Worm (Caenorhabditis elegans) whole organism, L4 larva: ENCODE results near the gene C27H6.8.

ENCODE experiments used
- D1046.2 ChIP-seq: fragments of 200-800 bp; sonication (Bioruptor generic); IDR thresholded peaks from 2 replicates; pipeline ENCODE4 v1.3.6; 2022; ENCODE audit warnings: missing genetic modification characterization, missing compliant biosample characterization
- F26F4.8 ChIP-seq: fragments of 200-800 bp; sonication (Bioruptor generic); conservative IDR thresholded peaks from 2 replicates; pipeline ENCODE4 v1.3.6; 2022; ENCODE audit warnings: missing genetic modification characterization, missing compliant biosample characterization
- F44E2.7 ChIP-seq: fragments of 200-800 bp; sonication (Bioruptor generic); IDR thresholded peaks from 2 replicates; pipeline ENCODE4 v2.1.2; 2022; ENCODE audit warnings: missing genetic modification characterization, missing compliant biosample characterization
- R02D3.7 ChIP-seq: fragments of 150-350 bp; sonication (generic microtip); optimal IDR thresholded peaks from 3 replicates; lab custom pipeline; 2014; ENCODE audit warnings: missing biosample characterization, missing genetic modification characterization
- T26A8.4 ChIP-seq: fragments of 200-800 bp; sonication (Bioruptor generic); IDR thresholded peaks from 2 replicates; pipeline ENCODE4 v1.3.6; 2022; ENCODE audit warnings: missing genetic modification characterization, missing compliant biosample characterization
- Y75B8A.6 ChIP-seq: fragments of 200-800 bp; sonication (Bioruptor generic); IDR thresholded peaks from 2 replicates; pipeline ENCODE4 v1.3.6; 2022; ENCODE audit warnings: missing genetic modification reagents, missing genetic modification characterization, missing compliant biosample characterization
- arid-1 ChIP-seq: fragments of 200-800 bp; sonication (Bioruptor generic); conservative IDR thresholded peaks from 2 replicates; pipeline ENCODE4 v1.3.6; 2022; ENCODE audit warnings: missing genetic modification reagents, missing genetic modification characterization, missing compliant biosample characterization
- attf-4 ChIP-seq: sonication (generic microtip); optimal IDR thresholded peaks from 3 replicates; lab custom pipeline; 2017; ENCODE audit warnings: missing biosample characterization, missing genetic modification characterization
- ceh-28 ChIP-seq: fragments of 150-350 bp; optimal IDR thresholded peaks from 2 replicates; lab custom pipeline; 2014; ENCODE audit warnings: missing biosample characterization, missing genetic modification reagents, missing genetic modification characterization
- ceh-44 ChIP-seq: fragments of 200-800 bp; sonication (Bioruptor generic); IDR thresholded peaks from 2 replicates; pipeline ENCODE4 v1.3.6; 2022; ENCODE audit warnings: missing genetic modification reagents, missing genetic modification characterization, missing compliant biosample characterization
- ceh-62 ChIP-seq: sonication (generic microtip); optimal IDR thresholded peaks from 2 replicates; lab custom pipeline; 2017; ENCODE audit warnings: missing biosample characterization, missing genetic modification characterization
- ceh-82 ChIP-seq: sonication (generic microtip); optimal IDR thresholded peaks from 2 replicates; lab custom pipeline; 2017; ENCODE audit warnings: missing biosample characterization, missing genetic modification characterization
- daf-8 ChIP-seq: fragments of 200-800 bp; sonication (Bioruptor generic); IDR thresholded peaks from 2 replicates; pipeline ENCODE4 v1.3.6; 2022; ENCODE audit warnings: missing genetic modification characterization, missing compliant biosample characterization
- dmd-6 ChIP-seq: fragments of 200-800 bp; sonication (Bioruptor generic); IDR thresholded peaks from 2 replicates; pipeline ENCODE4 v1.3.6; 2022; ENCODE audit warnings: missing genetic modification reagents, missing genetic modification characterization, missing compliant biosample characterization
- egl-27 ChIP-seq: sonication (generic microtip); optimal IDR thresholded peaks from 3 replicates; lab custom pipeline; 2017; ENCODE audit warnings: missing biosample characterization, missing genetic modification reagents, missing genetic modification characterization
- egl-43 ChIP-seq: fragments of 200-800 bp; sonication (Bioruptor generic); IDR thresholded peaks from 2 replicates; pipeline ENCODE4 v1.3.6; 2022; ENCODE audit warnings: missing genetic modification reagents, missing genetic modification characterization, missing compliant biosample characterization
- fos-1 ChIP-seq: fragments of 150-350 bp; optimal IDR thresholded peaks from 2 replicates; lab custom pipeline; 2014; ENCODE audit warnings: missing biosample characterization, missing genetic modification characterization
- gei-8 ChIP-seq: fragments of 200-800 bp; sonication (Bioruptor generic); optimal IDR thresholded peaks from 2 replicates; lab custom pipeline; 2018; ENCODE audit warnings: mild to moderate bottlenecking, missing genetic modification characterization, missing compliant biosample characterization
- hif-1 ChIP-seq, 2 experiments: sonication (generic microtip); optimal IDR thresholded peaks; 2 replicates each; lab custom pipeline; 2016 to 2017; ENCODE audit warnings: missing compliant biosample characterization in 2 of 2, missing genetic modification characterization in 2 of 2, missing genetic modification reagents in 2 of 2, missing genotype in 2 of 2, mild to moderate bottlenecking in 1 of 2
- hlh-11 ChIP-seq: fragments of 200-800 bp; sonication (Bioruptor generic); optimal IDR thresholded peaks from 2 replicates; lab custom pipeline; 2018; ENCODE audit warnings: mild to moderate bottlenecking, missing genetic modification characterization, missing compliant biosample characterization
- hmg-1.1 ChIP-seq: fragments of 200-800 bp; sonication (Bioruptor generic); IDR thresholded peaks from 2 replicates; pipeline ENCODE4 v1.3.6; 2022; ENCODE audit warnings: missing genetic modification reagents, missing genetic modification characterization, missing compliant biosample characterization
- jun-1 ChIP-seq: fragments of 150-350 bp; optimal IDR thresholded peaks from 2 replicates; lab custom pipeline; 2014; ENCODE audit warnings: missing biosample characterization, missing genetic modification reagents, missing genetic modification characterization
- lim-7 ChIP-seq: fragments of 200-800 bp; sonication (Bioruptor generic); IDR thresholded peaks from 2 replicates; pipeline ENCODE4 v1.3.6; 2022; ENCODE audit warnings: missing genetic modification characterization, missing compliant biosample characterization
- lin-29 ChIP-seq: fragments of 200-800 bp; sonication (Bioruptor generic); IDR thresholded peaks from 2 replicates; pipeline ENCODE4 v1.3.6; 2022; ENCODE audit warnings: missing genetic modification reagents, missing genetic modification characterization, missing compliant biosample characterization
- lir-3 ChIP-seq: sonication (generic microtip); optimal IDR thresholded peaks from 2 replicates; lab custom pipeline; 2016; ENCODE audit warnings: mild to moderate bottlenecking, missing genetic modification characterization, missing compliant biosample characterization
- madf-9 ChIP-seq: fragments of 200-800 bp; sonication (Bioruptor generic); conservative IDR thresholded peaks from 2 replicates; pipeline ENCODE4 v1.3.6; 2022; ENCODE audit warnings: missing genetic modification reagents, missing genetic modification characterization, missing compliant biosample characterization
- mdl-1 ChIP-seq, 2 experiments: fragments of 150-350 bp in 1 of 2; sonication (generic microtip) in 1 of 2; optimal IDR thresholded peaks; 2 replicates each; lab custom pipeline; 2014 to 2017; ENCODE audit warnings: missing biosample characterization in 2 of 2, missing genetic modification characterization in 2 of 2
- mep-1 ChIP-seq: fragments of 150-350 bp; sonication (generic microtip); optimal IDR thresholded peaks from 3 replicates; lab custom pipeline; 2014; ENCODE audit warnings: missing biosample characterization, missing genetic modification characterization
- mes-2 ChIP-seq: sonication (generic microtip); optimal IDR thresholded peaks from 2 replicates; lab custom pipeline; 2016; ENCODE audit warnings: missing genotype, mild to moderate bottlenecking, missing genetic modification characterization, missing compliant biosample characterization; ENCODE audit not compliant: poor library complexity, severe bottlenecking
- nhr-237 ChIP-seq: sonication (generic microtip); optimal IDR thresholded peaks from 2 replicates; lab custom pipeline; 2017; ENCODE audit warnings: missing biosample characterization, missing genetic modification characterization
- nhr-25 ChIP-seq: sonication (generic microtip); optimal IDR thresholded peaks from 2 replicates; lab custom pipeline; 2017; ENCODE audit warnings: missing genetic modification characterization, mild to moderate bottlenecking, missing compliant biosample characterization, antibody characterized with exemption, moderate library complexity, borderline replicate concordance; ENCODE audit not compliant: insufficient read depth
- nhr-42 ChIP-seq: fragments of 200-800 bp; sonication (Bioruptor generic); IDR thresholded peaks from 2 replicates; pipeline ENCODE4 v1.3.6; 2022; ENCODE audit warnings: missing genetic modification characterization, missing compliant biosample characterization
- nhr-76 ChIP-seq: fragments of 150-350 bp; optimal IDR thresholded peaks from 2 replicates; lab custom pipeline; 2014; ENCODE audit warnings: missing biosample characterization, missing genetic modification characterization
- nhr-77 ChIP-seq: fragments of 150-350 bp; optimal IDR thresholded peaks from 2 replicates; lab custom pipeline; 2014; ENCODE audit warnings: missing biosample characterization, missing genetic modification characterization
- php-3 ChIP-seq: fragments of 200-800 bp; sonication (Bioruptor generic); IDR thresholded peaks from 2 replicates; pipeline ENCODE4 v1.3.6; 2022; ENCODE audit warnings: missing genetic modification reagents, missing genetic modification characterization, missing compliant biosample characterization
- rbr-2 ChIP-seq: sonication (generic microtip); optimal IDR thresholded peaks from 2 replicates; lab custom pipeline; 2016; ENCODE audit warnings: missing genotype, missing genetic modification characterization, missing compliant biosample characterization
- saeg-2 ChIP-seq: fragments of 200-800 bp; sonication (Bioruptor generic); IDR thresholded peaks from 2 replicates; pipeline ENCODE4 v1.3.6; 2022; ENCODE audit warnings: missing genetic modification reagents, missing genetic modification characterization, missing compliant biosample characterization
- sdz-12 ChIP-seq: fragments of 200-800 bp; sonication (Bioruptor generic); optimal IDR thresholded peaks from 2 replicates; lab custom pipeline; 2018; ENCODE audit warnings: mild to moderate bottlenecking, missing genetic modification characterization, missing compliant biosample characterization
- set-16 ChIP-seq: fragments of 200-800 bp; sonication (Bioruptor generic); IDR thresholded peaks from 2 replicates; pipeline ENCODE4 v1.3.6; 2022; ENCODE audit warnings: missing genetic modification reagents, missing genetic modification characterization, missing compliant biosample characterization
- snpc-1.2 ChIP-seq: fragments of 200-800 bp; sonication (Bioruptor generic); IDR thresholded peaks from 2 replicates; pipeline ENCODE4 v1.3.6; 2022; ENCODE audit warnings: missing genetic modification reagents, missing genetic modification characterization, missing compliant biosample characterization
- snpc-4 ChIP-seq: fragments of 150-350 bp; optimal IDR thresholded peaks from 2 replicates; lab custom pipeline; 2014; ENCODE audit warnings: missing biosample characterization, missing genetic modification characterization
- unc-130 ChIP-seq: sonication (generic microtip); optimal IDR thresholded peaks from 2 replicates; lab custom pipeline; 2016; ENCODE audit warnings: missing genetic modification reagents, missing genetic modification characterization, missing compliant biosample characterization
- unc-62 ChIP-seq, 3 experiments: fragments of 150-350 bp in 1 of 3; sonication (generic microtip); optimal IDR thresholded peaks in 2 of 3; peaks in 1 of 3; 1 replicate in 1 of 3; 2 replicates in 2 of 3; lab custom pipeline; 2014 to 2017; ENCODE audit warnings: missing biosample characterization in 3 of 3, missing genetic modification characterization in 3 of 3, missing genetic modification reagents in 3 of 3, missing genotype in 1 of 3
- zfp-2 ChIP-seq: sonication (generic microtip); optimal IDR thresholded peaks from 2 replicates; lab custom pipeline; 2016; ENCODE audit warnings: mild to moderate bottlenecking, missing genetic modification characterization, missing compliant biosample characterization
- zfp-3 ChIP-seq: fragments of 200-800 bp; sonication (Bioruptor generic); conservative IDR thresholded peaks from 2 replicates; pipeline ENCODE4 v1.3.6; 2022; ENCODE audit warnings: missing genetic modification reagents, missing genetic modification characterization, missing compliant biosample characterization
- zip-11 ChIP-seq: fragments of 200-800 bp; sonication (Bioruptor generic); IDR thresholded peaks from 2 replicates; pipeline ENCODE4 v1.3.6; 2022; ENCODE audit warnings: missing genetic modification characterization, missing compliant biosample characterization
- ztf-11 ChIP-seq: fragments of 150-350 bp; optimal IDR thresholded peaks from 2 replicates; lab custom pipeline; 2014; ENCODE audit warnings: missing biosample characterization, missing genetic modification characterization

Gene C27H6.8

DNA sequence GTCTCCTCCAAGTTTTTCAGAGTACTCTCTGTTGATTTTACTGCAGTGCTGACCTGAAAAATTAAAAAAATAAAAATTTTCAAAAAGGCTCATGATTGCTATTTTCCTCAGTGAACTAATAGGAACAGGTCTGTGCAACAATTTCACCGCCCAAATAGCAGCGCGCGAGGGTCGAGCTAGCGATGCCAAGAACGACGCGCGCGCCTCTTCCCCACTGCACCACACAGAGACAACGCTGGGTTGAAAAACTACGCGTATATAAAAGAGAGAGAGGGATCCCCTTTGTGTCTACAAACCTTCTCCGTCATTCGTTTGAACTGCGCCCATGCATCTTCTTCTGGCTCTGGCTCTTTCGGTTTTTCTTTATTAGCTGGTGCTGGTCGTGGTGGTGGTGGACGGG is 17.5 kb downstream of the C27H6.8 start (continued):
- TF ChIP-seq sdz-12 (no peak), F26F4.8 (GFP tag; lab: Robert Waterston, UW) (peak; percentile 99), snpc-1.2 (GFP tag; lab: Robert Waterston, UW) (peak; percentile 93), zfp-3 (peak; percentile 79), hif-1 (tag; optimal IDR thresholded peaks at IDR 0.05; lab: Kevin White, UChicago) (peak; percentile 42 to 62), ceh-28 (tag; lab: Kevin White, UChicago) (no peak), lin-29 (GFP tag; lab: Robert Waterston, UW) (peak; percentile 57; the same call in 1 of the 2 replicates), R02D3.7 (no peak), lim-7 (GFP tag; lab: Robert Waterston, UW) (peak; percentile 99), nhr-76 (tag; lab: Kevin White, UChicago) (no peak), dmd-6 (GFP tag; lab: Robert Waterston, UW) (peak; percentile 69), mes-2 (tag; lab: Kevin White, UChicago) (peak; percentile 89), php-3 (peak; percentile 92), fos-1 (tag; lab: Kevin White, UChicago) (no peak), ceh-82 (tag; lab: Kevin White, UChicago) (no peak), arid-1 (GFP tag; lab: Robert Waterston, UW) (peak; percentile 92), Y75B8A.6 (GFP tag; lab: Robert Waterston, UW) (peak; percentile 87; the same call in 1 of the 2 replicates), saeg-2 (GFP tag; lab: Robert Waterston, UW) (peak; percentile 65; the same call in 1 of the 2 replicates), lir-3 (peak; percentile 83), snpc-4 (tag; lab: Kevin White, UChicago) (no peak), mdl-1 (tag; optimal IDR thresholded peaks at IDR 0.05; lab: Kevin White, UChicago) (no peak), attf-4 (tag; lab: Kevin White, UChicago) (no peak), nhr-25 (tag; lab: Kevin White, UChicago) (no peak), ceh-44 (peak; percentile 79), T26A8.4 (GFP tag; lab: Robert Waterston, UW) (peak; percentile 92), unc-130 (GFP tag; lab: Kevin White, UChicago) (peak; percentile 82), nhr-237 (no peak), zfp-2 (tag; lab: Kevin White, UChicago) (peak; percentile 47), jun-1 (tag; lab: Kevin White, UChicago) (no peak)
- TF ChIP-seq, all 104 proteins: peak for 71

DNA sequence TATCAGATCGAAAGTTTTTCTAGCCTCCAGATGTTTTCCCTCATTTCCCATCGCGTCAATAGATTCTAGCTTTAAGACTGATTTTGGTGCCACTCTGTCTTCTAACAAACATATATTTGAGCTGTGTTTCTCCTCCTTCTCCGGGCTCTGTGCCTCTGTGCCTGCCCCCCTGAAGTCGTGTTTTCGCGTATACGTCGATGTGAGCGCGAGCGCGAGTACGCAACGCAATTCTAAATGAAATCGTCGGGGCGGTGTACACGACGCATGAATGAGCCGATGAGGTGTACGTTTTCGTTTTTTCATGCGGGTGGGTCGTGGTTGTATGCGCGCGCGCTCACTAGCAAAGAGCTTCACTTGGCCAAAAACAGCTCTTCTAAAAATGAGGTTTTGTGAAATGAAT is 21.7 kb downstream of the C27H6.8 start:
- TF ChIP-seq arid-1 (GFP tag; lab: Robert Waterston, UW) (no peak), F44E2.7 (0 out of 2 replicates have a peak, but pooled peaks have one; percentile 43), egl-43 (GFP tag; lab: Robert Waterston, UW) (peak; percentile 56; the same call in 1 of the 2 replicates), D1046.2 (GFP tag; lab: Robert Waterston, UW) (0 out of 2 replicates have a peak, but pooled peaks have one; percentile 67), hmg-1.1 (GFP tag; lab: Robert Waterston, UW) (no peak), ztf-11 (no peak)

DNA sequence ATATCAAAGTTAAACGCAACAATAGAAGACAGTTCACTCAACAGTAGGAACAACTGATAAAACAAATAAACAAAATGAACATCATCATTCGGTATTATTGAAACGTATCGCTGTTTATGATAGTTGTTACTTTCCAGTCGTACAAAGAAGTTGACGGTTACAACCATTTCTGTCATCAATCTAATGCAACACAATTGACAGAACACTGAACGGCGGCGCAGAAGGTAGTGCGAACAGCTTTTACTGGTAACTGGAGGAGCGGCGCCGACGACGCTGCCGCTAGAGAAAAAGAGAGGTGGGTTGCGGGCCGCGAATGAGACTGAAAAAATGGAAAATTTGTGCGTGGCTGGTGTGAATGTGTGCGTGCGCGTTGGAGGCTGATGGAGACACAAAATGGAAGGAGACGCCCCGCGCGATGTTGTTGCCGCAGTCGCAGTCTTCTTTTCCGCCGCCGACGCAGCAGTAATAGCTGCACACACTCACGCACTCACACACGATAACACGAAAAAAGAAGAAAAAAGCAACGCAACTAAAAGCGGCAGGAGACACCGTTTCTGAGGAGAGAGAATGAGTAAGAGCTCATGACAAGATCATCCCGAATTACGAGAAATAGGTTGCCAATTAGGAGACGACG is 23.3 kb downstream of the C27H6.8 start:
- TF ChIP-seq nhr-77 (tag; lab: Kevin White, UChicago), result no peak
- no peak for TF ChIP-seq egl-27 (tag; lab: Kevin White, UChicago)
- peak; percentile 29 for TF ChIP-seq rbr-2 (tag; lab: Kevin White, UChicago)
- TF ChIP-seq nhr-42 (GFP tag; lab: Robert Waterston, UW), result no peak
- peak in 1 of 2 experiments; percentile 96 for TF ChIP-seq unc-62 (GFP tag; optimal IDR thresholded peaks at IDR 0.05 in 1 of 2; lab: Kevin White, UChicago)
- TF ChIP-seq unc-62 (tag; optimal IDR thresholded peaks at IDR 0.05; lab: Kevin White, UChicago), result no peak
- no peak for TF ChIP-seq daf-8 (GFP tag; lab: Robert Waterston, UW)
- TF ChIP-seq egl-43 (GFP tag; lab: Robert Waterston, UW), result 0 out of 2 replicates have a peak, but pooled peaks have one; percentile 62
- TF ChIP-seq gei-8 (GFP tag; lab: Kevin White, UChicago), result no peak
- TF ChIP-seq R02D3.7, result no peak
- no peak for TF ChIP-seq sdz-12
- peak; percentile 57; the same call in 1 of the 2 replicates for TF ChIP-seq set-16
- no peak for TF ChIP-seq zip-11 (GFP tag; lab: Robert Waterston, UW)
- TF ChIP-seq ceh-62 (tag; lab: Kevin White, UChicago), result no peak
- TF ChIP-seq madf-9, result no peak
- no peak for TF ChIP-seq mep-1 (tag; lab: Kevin White, UChicago)
- no peak for TF ChIP-seq hlh-11 (tag; lab: Kevin White, UChicago)
- 0 out of 2 replicates have a peak, but pooled peaks have one; percentile 4 for TF ChIP-seq D1046.2 (GFP tag; lab: Robert Waterston, UW)
- peak; percentile 34; the same call in 1 of the 2 replicates for TF ChIP-seq hmg-1.1 (GFP tag; lab: Robert Waterston, UW)
